Worm (Caenorhabditis elegans) whole organism, L1 larva: Measurements from ENCODE around the gene F41E7.6.

ENCODE experiments used
- elt-2 ChIP-seq: sonication (generic microtip); optimal IDR thresholded peaks from 2 replicates; lab custom pipeline; 2016; ENCODE audit warnings: missing genetic modification characterization, mild to moderate bottlenecking, inconsistent platforms, missing compliant biosample characterization, missing genetic modification reagents
- fkh-8 ChIP-seq: sonication (generic microtip); optimal IDR thresholded peaks from 2 replicates; lab custom pipeline; 2016; ENCODE audit warnings: mild to moderate bottlenecking, missing genetic modification characterization, missing compliant biosample characterization
- lin-13 ChIP-seq: fragments of 150-350 bp; optimal IDR thresholded peaks from 2 replicates; lab custom pipeline; 2014; ENCODE audit warnings: missing biosample characterization, missing genetic modification reagents, missing genetic modification characterization
- lin-14 ChIP-seq: fragments of 200-800 bp; sonication (Bioruptor generic); optimal IDR thresholded peaks from 2 replicates; lab custom pipeline; 2018; ENCODE audit warnings: mild to moderate bottlenecking, missing genetic modification characterization, moderate library complexity, missing compliant biosample characterization
- nhr-11 ChIP-seq: fragments of 150-350 bp; optimal IDR thresholded peaks from 2 replicates; lab custom pipeline; 2014; ENCODE audit warnings: missing biosample characterization, missing genetic modification characterization
- nhr-12 ChIP-seq: sonication (generic microtip); optimal IDR thresholded peaks from 2 replicates; lab custom pipeline; 2017; ENCODE audit warnings: missing biosample characterization, missing genetic modification characterization
- snpc-4 ChIP-seq: fragments of 150-350 bp; optimal IDR thresholded peaks from 2 replicates; lab custom pipeline; 2014; ENCODE audit warnings: missing biosample characterization, missing genetic modification characterization
- tbx-2 ChIP-seq: sonication (generic microtip); optimal IDR thresholded peaks from 2 replicates; lab custom pipeline; 2016; ENCODE audit warnings: missing genetic modification characterization, missing compliant biosample characterization
- unc-62 ChIP-seq: fragments of 150-350 bp; optimal IDR thresholded peaks from 2 replicates; lab custom pipeline; 2014; ENCODE audit warnings: missing biosample characterization, missing genetic modification reagents, missing genetic modification characterization
- zip-4 ChIP-seq: fragments of 200-800 bp; sonication (Bioruptor generic); optimal IDR thresholded peaks from 2 replicates; lab custom pipeline; 2018; ENCODE audit warnings: mild to moderate bottlenecking, missing genetic modification characterization, moderate library complexity, missing compliant biosample characterization

- TF ChIP-seq unc-62 (GFP tag; lab: Kevin White, UChicago): no peak
- TF ChIP-seq snpc-4 (tag; lab: Kevin White, UChicago): no peak
- no peak for TF ChIP-seq elt-2 (tag; lab: Kevin White, UChicago)
- no peak for TF ChIP-seq zip-4 (GFP tag; lab: Kevin White, UChicago)
- TF ChIP-seq lin-13 (GFP tag; lab: Kevin White, UChicago): no peak
- TF ChIP-seq fkh-8: no peak
- no peak for TF ChIP-seq lin-14 (GFP tag; lab: Kevin White, UChicago)
- TF ChIP-seq nhr-11: no peak
- TF ChIP-seq tbx-2 (tag; lab: Kevin White, UChicago): no peak
- no peak for TF ChIP-seq nhr-12 (tag; lab: Kevin White, UChicago)
Measured at ce11 chrX:10260035-10260434, 50.2 kb downstream of the F41E7.6 start, which contains the start of gene C32A9.1.
